Fruit fly (Drosophila melanogaster) whole organism, embryonic: ENCODE data around the gene Pcmt.
A peak's percentile ranks its signal among the peaks of the same experiment; 100 is the strongest.

Experiments used
- Antp ChIP-seq: fragments of 200-800 bp; sonication (Bioruptor generic); optimal IDR thresholded peaks from 3 replicates; lab custom pipeline; 2016; ENCODE audit warnings: missing biosample characterization, missing genetic modification characterization
- BEAF-32 ChIP-seq: fragments of 200-800 bp; sonication (Bioruptor generic); optimal IDR thresholded peaks from 3 replicates; lab custom pipeline; 2017; ENCODE audit warnings: missing biosample characterization, missing genetic modification characterization, mild to moderate bottlenecking, moderate library complexity, missing genetic modification reagents
- C15 ChIP-seq: fragments of 200-800 bp; sonication (Bioruptor generic); IDR thresholded peaks from 3 replicates; pipeline ENCODE4 v1.3.6; 2022; ENCODE audit warnings: missing biosample characterization, missing genetic modification characterization
- CG10979 ChIP-seq: fragments of 200-800 bp; sonication (Bioruptor generic); optimal IDR thresholded peaks from 2 replicates; lab custom pipeline; 2018; ENCODE audit warnings: missing biosample characterization, mild to moderate bottlenecking, missing genetic modification characterization, moderate library complexity
- CG12104 ChIP-seq: fragments of 200-800 bp; sonication (Bioruptor generic); optimal IDR thresholded peaks from 3 replicates; lab custom pipeline; 2016; ENCODE audit warnings: missing biosample characterization, missing genetic modification characterization
- CG12155 ChIP-seq: fragments of 200-800 bp; sonication (Bioruptor generic); optimal IDR thresholded peaks from 3 replicates; lab custom pipeline; 2016; ENCODE audit warnings: missing biosample characterization, missing genetic modification characterization
- CG12744 ChIP-seq: fragments of 200-800 bp; sonication (Bioruptor generic); optimal IDR thresholded peaks from 2 replicates; lab custom pipeline; 2016; ENCODE audit warnings: missing biosample characterization, missing genetic modification characterization
- CG13287 ChIP-seq: fragments of 200-800 bp; sonication (Bioruptor generic); IDR thresholded peaks from 2 replicates; pipeline ENCODE4 v1.3.6; 2022; ENCODE audit warnings: missing biosample characterization, missing genetic modification characterization; ENCODE audit not compliant: partially characterized antibody
- CG14014 ChIP-seq: fragments of 200-800 bp; sonication (Bioruptor generic); IDR thresholded peaks from 2 replicates; pipeline ENCODE4 v1.3.6; 2022; ENCODE audit warnings: missing biosample characterization, missing genetic modification characterization
- CG14965 ChIP-seq: fragments of 200-800 bp; sonication (Bioruptor generic); optimal IDR thresholded peaks from 2 replicates; lab custom pipeline; 2016; ENCODE audit warnings: missing biosample characterization, missing genetic modification characterization, borderline replicate concordance
- CG16863 ChIP-seq: fragments of 200-800 bp; sonication (Bioruptor generic); optimal IDR thresholded peaks from 3 replicates; lab custom pipeline; 2016; ENCODE audit warnings: missing biosample characterization, missing genetic modification characterization
- CG18619 ChIP-seq: fragments of 200-800 bp; sonication (Bioruptor generic); optimal IDR thresholded peaks from 3 replicates; lab custom pipeline; 2017; ENCODE audit warnings: missing biosample characterization, mild to moderate bottlenecking, missing genetic modification characterization
- CG2116 ChIP-seq: fragments of 200-800 bp; sonication (Bioruptor generic); optimal IDR thresholded peaks from 3 replicates; lab custom pipeline; 2018; ENCODE audit warnings: missing biosample characterization, mild to moderate bottlenecking, missing genetic modification characterization
- CG2678 ChIP-seq: fragments of 200-800 bp; sonication (Bioruptor generic); optimal IDR thresholded peaks from 3 replicates; lab custom pipeline; 2019; ENCODE audit warnings: missing biosample characterization, mild to moderate bottlenecking, missing genetic modification characterization, moderate library complexity
- CG32772 ChIP-seq: fragments of 200-800 bp; sonication (Bioruptor generic); IDR thresholded peaks from 2 replicates; pipeline ENCODE4 v1.3.6; 2022; ENCODE audit warnings: missing biosample characterization, missing genetic modification characterization
- CG3407 ChIP-seq: fragments of 200-800 bp; sonication (Bioruptor generic); optimal IDR thresholded peaks from 2 replicates; lab custom pipeline; 2018; ENCODE audit warnings: missing biosample characterization, mild to moderate bottlenecking, missing genetic modification characterization
- Chrac-16 ChIP-seq: fragments of 200-800 bp; sonication (Bioruptor generic); optimal IDR thresholded peaks from 3 replicates; lab custom pipeline; 2016; ENCODE audit warnings: missing biosample characterization, missing genetic modification characterization
- CoRest ChIP-seq: fragments of 200-800 bp; sonication (Bioruptor generic); optimal IDR thresholded peaks from 3 replicates; lab custom pipeline; 2018; ENCODE audit warnings: missing biosample characterization, mild to moderate bottlenecking, missing genetic modification characterization, moderate library complexity
- Ets97D ChIP-seq: fragments of 200-800 bp; sonication (Bioruptor generic); optimal IDR thresholded peaks from 3 replicates; lab custom pipeline; 2016; ENCODE audit warnings: missing biosample characterization, missing genetic modification characterization
- Fer3 ChIP-seq: fragments of 200-800 bp; sonication (Bioruptor generic); optimal IDR thresholded peaks from 2 replicates; lab custom pipeline; 2018; ENCODE audit warnings: missing biosample characterization, mild to moderate bottlenecking, missing genetic modification characterization, moderate library complexity
- HLH54F ChIP-seq: fragments of 200-800 bp; sonication (Bioruptor generic); optimal IDR thresholded peaks from 3 replicates; lab custom pipeline; 2016; ENCODE audit warnings: missing biosample characterization, missing genetic modification characterization
- Hmx ChIP-seq: fragments of 200-800 bp; sonication (Bioruptor generic); optimal IDR thresholded peaks from 2 replicates; lab custom pipeline; 2016; ENCODE audit warnings: missing biosample characterization, missing genetic modification characterization
- Lhr ChIP-seq: fragments of 200-800 bp; sonication (Bioruptor generic); optimal IDR thresholded peaks from 3 replicates; lab custom pipeline; 2017; ENCODE audit warnings: mild to moderate bottlenecking, missing biosample characterization, missing genetic modification reagents, missing genetic modification characterization
- Mrtf ChIP-seq: fragments of 200-800 bp; sonication (Bioruptor generic); IDR thresholded peaks from 3 replicates; pipeline ENCODE4 v1.3.6; 2022; ENCODE audit warnings: missing biosample characterization, missing genetic modification characterization
- NFAT ChIP-seq: fragments of 200-800 bp; sonication (Bioruptor generic); IDR thresholded peaks from 2 replicates; pipeline ENCODE4 v1.3.6; 2022; ENCODE audit warnings: missing biosample characterization, missing genetic modification characterization
- Nf-YA ChIP-seq: fragments of 200-800 bp; sonication (Bioruptor generic); IDR thresholded peaks from 2 replicates; pipeline ENCODE4 v1.3.6; 2022; ENCODE audit warnings: missing biosample characterization, missing genetic modification characterization
- Opbp ChIP-seq: fragments of 200-800 bp; sonication (Bioruptor generic); IDR thresholded peaks from 3 replicates; pipeline ENCODE4 v1.3.6; 2022; ENCODE audit warnings: missing biosample characterization, missing genetic modification characterization; ENCODE audit not compliant: partially characterized antibody
- Poxn ChIP-seq: fragments of 200-800 bp; sonication (Bioruptor generic); IDR thresholded peaks from 2 replicates; pipeline ENCODE4 v1.3.6; 2022; ENCODE audit warnings: missing biosample characterization, missing genetic modification characterization
- aop ChIP-seq: fragments of 200-800 bp; sonication (Bioruptor generic); IDR thresholded peaks from 2 replicates; pipeline ENCODE4 v1.3.6; 2022; ENCODE audit warnings: missing biosample characterization, missing genetic modification characterization
- bsh ChIP-seq, 2 experiments: fragments of 200-800 bp; sonication (Bioruptor generic); optimal IDR thresholded peaks; 2 replicates each; lab custom pipeline; 2017 to 2018; ENCODE audit warnings: mild to moderate bottlenecking in 2 of 2, missing biosample characterization in 2 of 2, missing genetic modification characterization in 2 of 2, moderate library complexity in 1 of 2
- chif ChIP-seq, 2 experiments: fragments of 200-800 bp; sonication (Bioruptor generic); optimal IDR thresholded peaks; 3 replicates each; lab custom pipeline; 2016; ENCODE audit warnings: missing biosample characterization in 2 of 2, missing genetic modification characterization in 2 of 2
- chm ChIP-seq: fragments of 200-800 bp; sonication (Bioruptor generic); IDR thresholded peaks from 2 replicates; pipeline ENCODE4 v1.3.6; 2022; ENCODE audit warnings: missing biosample characterization, missing genetic modification characterization
- ci ChIP-seq: fragments of 200-800 bp; sonication (Bioruptor generic); IDR thresholded peaks from 3 replicates; pipeline ENCODE4 v1.3.6; 2022; ENCODE audit warnings: missing biosample characterization, missing genetic modification characterization
- fd3F ChIP-seq: fragments of 200-800 bp; sonication (Bioruptor generic); optimal IDR thresholded peaks from 2 replicates; lab custom pipeline; 2018; ENCODE audit warnings: missing biosample characterization, mild to moderate bottlenecking, missing genetic modification characterization, moderate library complexity
- gro ChIP-seq: fragments of 200-800 bp; sonication (Bioruptor generic); optimal IDR thresholded peaks from 2 replicates; lab custom pipeline; 2016; ENCODE audit warnings: missing biosample characterization, missing genetic modification characterization
- inv ChIP-seq: fragments of 200-800 bp; sonication (Bioruptor generic); IDR thresholded peaks from 2 replicates; pipeline ENCODE4 v1.3.6; 2022; ENCODE audit warnings: missing biosample characterization, missing genetic modification characterization; ENCODE audit not compliant: partially characterized antibody
- jumu ChIP-seq: fragments of 200-800 bp; sonication (Bioruptor generic); optimal IDR thresholded peaks from 3 replicates; lab custom pipeline; 2016; ENCODE audit warnings: missing biosample characterization, missing genetic modification characterization
- lmd ChIP-seq: fragments of 200-800 bp; sonication (Bioruptor generic); IDR thresholded peaks from 2 replicates; pipeline ENCODE4 v1.3.6; 2022; ENCODE audit warnings: missing biosample characterization, missing genetic modification characterization
- mld ChIP-seq: fragments of 200-800 bp; sonication (Bioruptor generic); IDR thresholded peaks from 3 replicates; pipeline ENCODE4 v1.3.6; 2022; ENCODE audit warnings: missing biosample characterization, missing genetic modification characterization; ENCODE audit not compliant: partially characterized antibody
- otp ChIP-seq: fragments of 200-800 bp; sonication (Bioruptor generic); IDR thresholded peaks from 3 replicates; pipeline ENCODE4, ENCODE4 v1.3.6; 2022; ENCODE audit warnings: missing biosample characterization, missing genetic modification characterization
- prd ChIP-seq, 3 experiments: fragments of >200 bp in 2 of 3; fragments of 200-800 bp in 1 of 3; sonication (Bioruptor generic) in 1 of 3; optimal IDR thresholded peaks in 2 of 3; IDR thresholded peaks in 1 of 3; 2 replicates in 2 of 3; 3 replicates in 1 of 3; pipeline versions ENCODE4 v1.3.6 to Lab custom; 2017 to 2022; ENCODE audit warnings: missing biosample characterization in 1 of 3, missing genetic modification characterization in 1 of 3
- ro ChIP-seq: fragments of 200-800 bp; sonication (Bioruptor generic); IDR thresholded peaks from 2 replicates; pipeline ENCODE4 v1.3.6; 2022; ENCODE audit warnings: missing biosample characterization, missing genetic modification characterization
- scrt ChIP-seq: fragments of 200-800 bp; sonication (Bioruptor generic); optimal IDR thresholded peaks from 2 replicates; lab custom pipeline; 2018; ENCODE audit warnings: missing biosample characterization, mild to moderate bottlenecking, missing genetic modification characterization, moderate library complexity
- sim ChIP-seq: fragments of 200-800 bp; sonication (Bioruptor generic); IDR thresholded peaks from 2 replicates; pipeline ENCODE4 v1.3.6; 2022; ENCODE audit warnings: missing biosample characterization, missing genetic modification characterization
- sna ChIP-seq: fragments of 200-800 bp; sonication (Bioruptor generic); IDR thresholded peaks from 2 replicates; pipeline ENCODE4 v1.3.6; 2022; ENCODE audit warnings: missing biosample characterization, missing genetic modification characterization; ENCODE audit not compliant: partially characterized antibody
- sob ChIP-seq: fragments of 200-800 bp; sonication (Bioruptor generic); IDR thresholded peaks from 2 replicates; pipeline ENCODE4 v1.3.6; 2022; ENCODE audit warnings: missing biosample characterization, missing genetic modification characterization
- stwl ChIP-seq: fragments of 200-800 bp; sonication (Bioruptor generic); optimal IDR thresholded peaks from 3 replicates; lab custom pipeline; 2018; ENCODE audit warnings: missing biosample characterization, mild to moderate bottlenecking, missing genetic modification characterization, moderate library complexity
- tx ChIP-seq: fragments of 200-800 bp; sonication (Bioruptor generic); optimal IDR thresholded peaks from 2 replicates; lab custom pipeline; 2016; ENCODE audit warnings: missing biosample characterization, missing genetic modification characterization
- vfl ChIP-seq: fragments of 200-800 bp; sonication (Bioruptor generic); optimal IDR thresholded peaks from 2 replicates; lab custom pipeline; 2016; ENCODE audit warnings: missing biosample characterization, missing genetic modification characterization
- zen ChIP-seq: fragments of 200-800 bp; sonication (Bioruptor generic); optimal IDR thresholded peaks from 3 replicates; lab custom pipeline; 2018; ENCODE audit warnings: missing biosample characterization, mild to moderate bottlenecking, missing genetic modification characterization, moderate library complexity

Pcmt gene

DNA sequence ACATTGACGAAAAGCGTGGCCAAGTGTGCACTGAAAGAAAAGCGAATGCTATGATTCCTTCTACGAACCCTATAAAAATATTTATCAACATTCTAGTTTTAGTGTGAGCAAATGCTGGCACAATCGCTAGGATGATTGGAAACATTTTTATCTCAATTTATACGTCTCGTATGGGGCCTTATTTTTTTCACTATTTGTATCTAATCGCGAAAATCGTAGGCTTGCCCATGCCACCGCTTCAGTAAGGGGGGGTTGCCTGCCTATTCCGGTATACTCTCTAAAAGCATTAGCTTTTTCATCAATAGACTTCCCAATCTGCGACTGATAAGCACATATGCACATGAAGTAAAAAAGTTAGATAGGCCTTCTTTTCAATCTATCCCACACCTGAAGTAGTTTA lies 11.5 kb upstream of the Pcmt start (continued):
- TF ChIP-seq Opbp (GFP tag; lab: Robert Waterston, UW) (no peak), Fer3 (peak; percentile 85), scrt (GFP tag; lab: Kevin White, UChicago) (peak; percentile 60), CG3407 (GFP tag; lab: Kevin White, UChicago) (peak; percentile 68), Chrac-16 (GFP tag; lab: Kevin White, UChicago) (peak; percentile 63), CG18619 (GFP tag; lab: Kevin White, UChicago) (peak; percentile 61), chif (GFP tag; optimal IDR thresholded peaks at IDR 0.05; lab: Kevin White, UChicago) (peak; percentile 46 to 70), CG2116 (GFP tag; lab: Kevin White, UChicago) (peak; percentile 9), mld (GFP tag; lab: Robert Waterston, UW) (no peak), tx (GFP tag; lab: Kevin White, UChicago) (peak; percentile 58), CG12155 (GFP tag; lab: Kevin White, UChicago) (peak; percentile 52), Hmx (GFP tag; lab: Kevin White, UChicago) (no peak), CG14014 (GFP tag; lab: Robert Waterston, UW) (peak; percentile 89), CG32772 (GFP tag; lab: Robert Waterston, UW) (peak; percentile 90), gro (GFP tag; lab: Kevin White, UChicago) (peak; percentile 82), otp (GFP tag; lab: Robert Waterston, UW) (peak; percentile 85), zen (tag; lab: Kevin White, UChicago) (peak; percentile 11), CG2678 (tag; lab: Kevin White, UChicago) (peak; percentile 87), bsh (GFP tag; optimal IDR thresholded peaks at IDR 0.05; lab: Kevin White, UChicago) (peak in 1 of 2 experiments; percentile 83), jumu (GFP tag; lab: Kevin White, UChicago) (peak; percentile 79), NFAT (GFP tag; lab: Robert Waterston, UW) (peak; percentile 84), Nf-YA (GFP tag; lab: Robert Waterston, UW) (peak; percentile 78), stwl (tag; lab: Kevin White, UChicago) (no peak), vfl (GFP tag; lab: Kevin White, UChicago) (peak; percentile 17), ro (GFP tag; lab: Robert Waterston, UW) (peak; percentile 36; the same call in 1 of the 2 replicates), inv (GFP tag; lab: Robert Waterston, UW) (no peak), sim (GFP tag; lab: Robert Waterston, UW) (peak; percentile 72), lmd (GFP tag; lab: Robert Waterston, UW) (peak; percentile 86), Poxn (peak; percentile 33; the same call in 1 of the 2 replicates), HLH54F (peak; percentile 80), chm (GFP tag; lab: Robert Waterston, UW) (peak; percentile 73; the same call in 1 of the 2 replicates), CoRest (tag; lab: Kevin White, UChicago) (peak; percentile 81), CG16863 (GFP tag; lab: Kevin White, UChicago) (peak; percentile 75), Ets97D (peak; percentile 38), Antp (peak; percentile 70), C15 (GFP tag; lab: Robert Waterston, UW) (peak; percentile 74; the same call in 2 of the 3 replicates), BEAF-32 (GFP tag; lab: Kevin White, UChicago) (no peak), aop (peak; percentile 74), sob (peak; percentile 85), Lhr (GFP tag; lab: Kevin White, UChicago) (peak; percentile 30), CG12104 (GFP tag; lab: Kevin White, UChicago) (peak; percentile 24), Mrtf (GFP tag; lab: Robert Waterston, UW) (peak; percentile 81), CG14965 (GFP tag; lab: Kevin White, UChicago) (peak; percentile 36), ci (peak; percentile 96), CG10979 (tag; lab: Kevin White, UChicago) (peak; percentile 67), fd3F (GFP tag; lab: Kevin White, UChicago) (peak; percentile 73), prd (optimal IDR thresholded peaks at IDR 0.05; lab: Kevin White, UChicago) (no peak), prd (GFP tag; IDR thresholded peaks at IDR 0.05; lab: Robert Waterston, UW) (peak; percentile 90), CG12744 (GFP tag; lab: Kevin White, UChicago) (peak; percentile 27), sna (no peak), CG13287 (GFP tag; lab: Robert Waterston, UW) (no peak)
